Fruit fly (Drosophila melanogaster) whole organism, embryonic: ENCODE data around the gene rols.

Experiments
- CG10147 ChIP-seq: fragments of 200-800 bp; sonication (Bioruptor generic); optimal IDR thresholded peaks from 2 replicates; lab custom pipeline; 2019; ENCODE audit warnings: missing biosample characterization, mild to moderate bottlenecking, missing genetic modification characterization, moderate library complexity
- CG10979 ChIP-seq: fragments of 200-800 bp; sonication (Bioruptor generic); optimal IDR thresholded peaks from 2 replicates; lab custom pipeline; 2018; ENCODE audit warnings: missing biosample characterization, mild to moderate bottlenecking, missing genetic modification characterization, moderate library complexity
- CG11560 ChIP-seq: fragments of 200-800 bp; sonication (Bioruptor generic); IDR thresholded peaks from 3 replicates; pipeline ENCODE4 v1.3.6; 2022; ENCODE audit warnings: missing biosample characterization, missing genetic modification characterization
- CG12942 ChIP-seq: fragments of 200-800 bp; sonication (Bioruptor generic); optimal IDR thresholded peaks from 3 replicates; lab custom pipeline; 2016; ENCODE audit warnings: missing biosample characterization, missing genetic modification characterization
- CG15011 ChIP-seq: fragments of 200-800 bp; sonication (Bioruptor generic); optimal IDR thresholded peaks from 3 replicates; lab custom pipeline; 2018; ENCODE audit warnings: missing biosample characterization, mild to moderate bottlenecking, missing genetic modification characterization
- CG15269 ChIP-seq: fragments of 200-800 bp; sonication (Bioruptor generic); optimal IDR thresholded peaks from 2 replicates; lab custom pipeline; 2018; ENCODE audit warnings: missing biosample characterization, mild to moderate bottlenecking, missing genetic modification characterization, moderate library complexity
- CG16813 ChIP-seq: fragments of 200-800 bp; sonication (Bioruptor generic); IDR thresholded peaks from 3 replicates; pipeline ENCODE4 v1.3.6; 2022; ENCODE audit warnings: missing biosample characterization, missing genetic modification characterization; ENCODE audit not compliant: partially characterized antibody
- CG16815 ChIP-seq: fragments of 200-800 bp; sonication (Bioruptor generic); optimal IDR thresholded peaks from 3 replicates; lab custom pipeline; 2017; ENCODE audit warnings: missing biosample characterization, mild to moderate bottlenecking, missing genetic modification characterization
- CG16863 ChIP-seq: fragments of 200-800 bp; sonication (Bioruptor generic); optimal IDR thresholded peaks from 3 replicates; lab custom pipeline; 2016; ENCODE audit warnings: missing biosample characterization, missing genetic modification characterization
- CG18262 ChIP-seq: fragments of 200-800 bp; optimal IDR thresholded peaks from 3 replicates; lab custom pipeline; 2019; ENCODE audit warnings: missing biosample characterization, mild to moderate bottlenecking, missing genetic modification characterization, moderate library complexity
- CG1832 ChIP-seq: fragments of 200-800 bp; sonication (Bioruptor generic); optimal IDR thresholded peaks from 2 replicates; lab custom pipeline; 2017; ENCODE audit warnings: missing biosample characterization, mild to moderate bottlenecking, missing genetic modification characterization, inconsistent platforms
- CG2199 ChIP-seq: fragments of 200-800 bp; sonication (Bioruptor generic); IDR thresholded peaks from 3 replicates; pipeline ENCODE4 v1.3.6; 2022; ENCODE audit warnings: missing biosample characterization, missing genetic modification characterization
- CG30403 ChIP-seq: fragments of 200-800 bp; sonication (Bioruptor generic); optimal IDR thresholded peaks from 3 replicates; lab custom pipeline; 2016; ENCODE audit warnings: missing biosample characterization, missing genetic modification characterization
- CG3281 ChIP-seq: fragments of 200-800 bp; sonication (Bioruptor generic); optimal IDR thresholded peaks from 3 replicates; lab custom pipeline; 2017; ENCODE audit warnings: missing biosample characterization, mild to moderate bottlenecking, missing genetic modification characterization
- CG3995 ChIP-seq: fragments of 200-800 bp; sonication (Bioruptor generic); optimal IDR thresholded peaks from 3 replicates; lab custom pipeline; 2016; ENCODE audit warnings: missing biosample characterization, missing genetic modification characterization
- CG4617 ChIP-seq: fragments of 200-800 bp; sonication (Bioruptor generic); optimal IDR thresholded peaks from 3 replicates; lab custom pipeline; 2016; ENCODE audit warnings: missing biosample characterization, missing genetic modification characterization, borderline replicate concordance
- CG6791 ChIP-seq: fragments of 200-800 bp; sonication (Bioruptor generic); IDR thresholded peaks from 3 replicates; pipeline ENCODE4 v1.3.6; 2022; ENCODE audit warnings: missing biosample characterization, missing genetic modification characterization; ENCODE audit not compliant: partially characterized antibody
- CG8924 ChIP-seq: fragments of 200-800 bp; optimal IDR thresholded peaks from 3 replicates; lab custom pipeline; 2019; ENCODE audit warnings: missing biosample characterization, mild to moderate bottlenecking, missing genetic modification characterization, moderate library complexity
- CG9727 ChIP-seq: fragments of 200-800 bp; sonication (Bioruptor generic); optimal IDR thresholded peaks from 3 replicates; lab custom pipeline; 2017; ENCODE audit warnings: missing biosample characterization, mild to moderate bottlenecking, missing genetic modification characterization
- CG9932 ChIP-seq: fragments of 200-800 bp; sonication (Bioruptor generic); IDR thresholded peaks from 2 replicates; pipeline ENCODE4 v1.3.6; 2022; ENCODE audit warnings: missing biosample characterization, missing genetic modification characterization
- D19B ChIP-seq: fragments of 200-800 bp; sonication (Bioruptor generic); optimal IDR thresholded peaks from 2 replicates; lab custom pipeline; 2017; ENCODE audit warnings: missing biosample characterization, mild to moderate bottlenecking, missing genetic modification characterization
- Dip3 ChIP-seq: fragments of 200-800 bp; sonication (Bioruptor generic); optimal IDR thresholded peaks from 3 replicates; lab custom pipeline; 2016; ENCODE audit warnings: missing biosample characterization, missing genetic modification characterization
- E2f1 ChIP-seq: fragments of 200-800 bp; sonication (Bioruptor generic); IDR thresholded peaks from 2 replicates; pipeline ENCODE4 v1.3.6; 2022; ENCODE audit warnings: missing biosample characterization, missing genetic modification characterization
- Hand ChIP-seq: fragments of 200-800 bp; sonication (Bioruptor generic); optimal IDR thresholded peaks from 2 replicates; lab custom pipeline; 2017; ENCODE audit warnings: mild to moderate bottlenecking, missing biosample characterization, missing genetic modification reagents, missing genetic modification characterization
- Hr78 ChIP-seq, 2 experiments: fragments of 200-800 bp in 1 of 2; fragments of >200 bp in 1 of 2; sonication (Bioruptor generic) in 1 of 2; optimal IDR thresholded peaks; 2 replicates each; lab custom pipeline; 2017 to 2019; ENCODE audit warnings: missing biosample characterization in 2 of 2, missing genetic modification characterization in 2 of 2, mild to moderate bottlenecking in 1 of 2, moderate library complexity in 1 of 2
- Lhr ChIP-seq: fragments of 200-800 bp; sonication (Bioruptor generic); optimal IDR thresholded peaks from 3 replicates; lab custom pipeline; 2017; ENCODE audit warnings: mild to moderate bottlenecking, missing biosample characterization, missing genetic modification reagents, missing genetic modification characterization
- MESR4 ChIP-seq: fragments of 200-800 bp; sonication (Bioruptor generic); optimal IDR thresholded peaks from 2 replicates; lab custom pipeline; 2018; ENCODE audit warnings: missing biosample characterization, mild to moderate bottlenecking, missing genetic modification characterization, moderate library complexity
- Myb ChIP-seq: fragments of 200-800 bp; sonication (Bioruptor generic); optimal IDR thresholded peaks from 2 replicates; lab custom pipeline; 2016; ENCODE audit warnings: missing biosample characterization, missing genetic modification characterization
- NC2β ChIP-seq: fragments of 200-800 bp; sonication (Bioruptor generic); optimal IDR thresholded peaks from 2 replicates; lab custom pipeline; 2016; ENCODE audit warnings: missing biosample characterization, missing genetic modification characterization
- Oli ChIP-seq: fragments of 200-800 bp; sonication (Bioruptor generic); optimal IDR thresholded peaks from 2 replicates; lab custom pipeline; 2018; ENCODE audit warnings: missing biosample characterization, mild to moderate bottlenecking, missing genetic modification characterization, moderate library complexity
- Ptx1 ChIP-seq: fragments of 200-800 bp; sonication (Bioruptor generic); IDR thresholded peaks from 2 replicates; pipeline ENCODE4 v1.3.6; 2022; ENCODE audit warnings: missing biosample characterization, missing genetic modification characterization
- Sox102F ChIP-seq: fragments of 200-800 bp; sonication (Bioruptor generic); optimal IDR thresholded peaks from 2 replicates; lab custom pipeline; 2018; ENCODE audit warnings: missing biosample characterization, mild to moderate bottlenecking, missing genetic modification characterization, moderate library complexity
- Xrp1 ChIP-seq: fragments of 200-800 bp; sonication (Bioruptor generic); IDR thresholded peaks from 2 replicates; pipeline ENCODE4 v1.3.6; 2022; ENCODE audit warnings: missing biosample characterization, missing genetic modification characterization
- abd-A ChIP-seq: fragments of 200-800 bp; sonication (Bioruptor generic); optimal IDR thresholded peaks from 3 replicates; lab custom pipeline; 2019; ENCODE audit warnings: missing biosample characterization, mild to moderate bottlenecking, missing genetic modification characterization, moderate library complexity
- ase ChIP-seq: fragments of 200-800 bp; sonication (Bioruptor generic); IDR thresholded peaks from 3 replicates; pipeline ENCODE4 v1.3.6; 2022; ENCODE audit warnings: missing biosample characterization, missing genetic modification characterization
- cas ChIP-seq: fragments of 200-800 bp; sonication (Bioruptor generic); IDR thresholded peaks from 2 replicates; pipeline ENCODE4 v1.3.6; 2022; ENCODE audit warnings: missing biosample characterization, missing genetic modification characterization
- ci ChIP-seq: fragments of 200-800 bp; sonication (Bioruptor generic); IDR thresholded peaks from 3 replicates; pipeline ENCODE4 v1.3.6; 2022; ENCODE audit warnings: missing biosample characterization, missing genetic modification characterization
- da ChIP-seq: fragments of 200-800 bp; sonication (Bioruptor generic); optimal IDR thresholded peaks from 2 replicates; lab custom pipeline; 2016; ENCODE audit warnings: missing biosample characterization, missing genetic modification characterization
- lilli ChIP-seq: fragments of 200-800 bp; sonication (Bioruptor generic); optimal IDR thresholded peaks from 3 replicates; lab custom pipeline; 2016; ENCODE audit warnings: missing biosample characterization, missing genetic modification characterization
- pita ChIP-seq: fragments of 200-800 bp; sonication (Bioruptor generic); optimal IDR thresholded peaks from 2 replicates; lab custom pipeline; 2017; ENCODE audit warnings: missing biosample characterization, mild to moderate bottlenecking, missing genetic modification characterization
- psq ChIP-seq: fragments of 200-800 bp; sonication (Bioruptor generic); optimal IDR thresholded peaks from 2 replicates; lab custom pipeline; 2017; ENCODE audit warnings: missing biosample characterization, missing genetic modification characterization
- repo ChIP-seq: fragments of 200-800 bp; sonication (Bioruptor generic); optimal IDR thresholded peaks from 2 replicates; lab custom pipeline; 2016; ENCODE audit warnings: missing biosample characterization, missing genetic modification characterization
- ro ChIP-seq: fragments of 200-800 bp; sonication (Bioruptor generic); IDR thresholded peaks from 2 replicates; pipeline ENCODE4 v1.3.6; 2022; ENCODE audit warnings: missing biosample characterization, missing genetic modification characterization
- sc ChIP-seq, 3 experiments: fragments of >200 bp in 2 of 3; fragments of 200-800 bp in 1 of 3; sonication (Bioruptor generic) in 1 of 3; optimal IDR thresholded peaks; 2 replicates in 2 of 3; 3 replicates in 1 of 3; lab custom pipeline; 2017; ENCODE audit warnings: mild to moderate bottlenecking in 1 of 3, missing biosample characterization in 1 of 3, missing genetic modification characterization in 1 of 3, missing genetic modification reagents in 1 of 3
- sens ChIP-seq: fragments of 200-800 bp; sonication (Bioruptor generic); peaks from one replicate; lab custom pipeline; 2016; ENCODE audit warnings: missing biosample characterization, missing genetic modification characterization
- sima ChIP-seq: fragments of 200-800 bp; sonication (Bioruptor generic); optimal IDR thresholded peaks from 2 replicates; lab custom pipeline; 2016; ENCODE audit warnings: missing biosample characterization, missing genetic modification characterization
- slp2 ChIP-seq: fragments of 200-800 bp; sonication (Bioruptor generic); optimal IDR thresholded peaks from 2 replicates; lab custom pipeline; 2016; ENCODE audit warnings: missing biosample characterization, missing genetic modification characterization
- sna ChIP-seq: fragments of 200-800 bp; sonication (Bioruptor generic); IDR thresholded peaks from 2 replicates; pipeline ENCODE4 v1.3.6; 2022; ENCODE audit warnings: missing biosample characterization, missing genetic modification characterization; ENCODE audit not compliant: partially characterized antibody
- stwl ChIP-seq: fragments of 200-800 bp; sonication (Bioruptor generic); optimal IDR thresholded peaks from 3 replicates; lab custom pipeline; 2018; ENCODE audit warnings: missing biosample characterization, mild to moderate bottlenecking, missing genetic modification characterization, moderate library complexity
- unpg ChIP-seq: fragments of 200-800 bp; sonication (Bioruptor generic); optimal IDR thresholded peaks from 3 replicates; lab custom pipeline; 2018; ENCODE audit warnings: missing biosample characterization, mild to moderate bottlenecking, missing genetic modification characterization, moderate library complexity
- zf30C ChIP-seq: fragments of 200-800 bp; sonication (Bioruptor generic); optimal IDR thresholded peaks from 3 replicates; lab custom pipeline; 2018; ENCODE audit warnings: missing biosample characterization, mild to moderate bottlenecking, missing genetic modification characterization

Gene rols

DNA sequence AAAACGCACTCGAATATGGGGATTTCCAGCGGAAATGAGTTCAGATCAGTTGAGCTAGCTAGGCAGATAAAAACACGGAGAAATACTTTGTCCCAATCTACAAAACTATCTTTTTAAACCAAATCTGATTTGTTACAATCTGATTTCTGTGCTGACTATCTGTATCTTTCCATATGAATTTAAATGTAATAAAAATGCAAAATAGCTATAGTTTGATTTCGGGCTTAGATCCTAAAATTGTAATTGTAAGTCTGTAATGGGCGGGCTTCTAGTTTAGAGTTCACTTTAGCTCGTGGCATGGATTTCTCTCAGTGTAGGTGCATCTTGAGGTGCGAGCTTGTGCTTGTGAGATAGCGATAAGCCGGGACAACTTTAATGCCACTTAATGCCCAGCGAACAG lies 2.4 kb downstream of the rols start (continued):
- TF ChIP-seq CG30403 (GFP tag; lab: Kevin White, UChicago), result no peak
- peak; percentile 3 for TF ChIP-seq unpg
- TF ChIP-seq Sox102F, result peak; percentile 34
- TF ChIP-seq Hr78 (GFP tag; optimal IDR thresholded peaks at IDR 0.05; lab: Kevin White, UChicago), result no peak
- TF ChIP-seq Oli, result no peak
- no peak for TF ChIP-seq E2f1 (GFP tag; lab: Robert Waterston, UW)
- TF ChIP-seq lilli (GFP tag; lab: Kevin White, UChicago), result no peak
- TF ChIP-seq Ptx1 (GFP tag; lab: Robert Waterston, UW), result no peak
- no peak for TF ChIP-seq CG1832 (GFP tag; lab: Kevin White, UChicago)
- no peak for TF ChIP-seq repo (GFP tag; lab: Kevin White, UChicago)
- TF ChIP-seq da, result no peak
- no peak for TF ChIP-seq slp2 (GFP tag; lab: Kevin White, UChicago)
- TF ChIP-seq CG2199 (GFP tag; lab: Robert Waterston, UW), result no peak
- no peak for TF ChIP-seq CG9932 (GFP tag; lab: Robert Waterston, UW)
- TF ChIP-seq cas (GFP tag; lab: Robert Waterston, UW), result no peak
- TF ChIP-seq Dip3 (GFP tag; lab: Kevin White, UChicago), result no peak
- no peak for TF ChIP-seq D19B (GFP tag; lab: Kevin White, UChicago)
- no peak for TF ChIP-seq CG15011 (GFP tag; lab: Kevin White, UChicago)
- TF ChIP-seq Xrp1, result peak; percentile 43; the same call in 1 of the 2 replicates
- no peak for TF ChIP-seq sna (GFP tag; lab: Robert Waterston, UW)
- TF ChIP-seq ase (GFP tag; lab: Robert Waterston, UW), result no peak
- peak; percentile 5 for TF ChIP-seq CG16815 (GFP tag; lab: Kevin White, UChicago)
- no peak for TF ChIP-seq NC2β (GFP tag; lab: Kevin White, UChicago)
- TF ChIP-seq CG11560 (tag; lab: Robert Waterston, UW), result no peak
- no peak for TF ChIP-seq MESR4 (GFP tag; lab: Kevin White, UChicago)
- TF ChIP-seq CG9727 (GFP tag; lab: Kevin White, UChicago), result no peak
- no peak for TF ChIP-seq CG12942 (GFP tag; lab: Kevin White, UChicago)
- TF ChIP-seq zf30C, result peak; percentile 55
- peak; percentile 34 for TF ChIP-seq sens (GFP tag; lab: Kevin White, UChicago)
- no peak for TF ChIP-seq CG4617 (GFP tag; lab: Kevin White, UChicago)
- TF ChIP-seq Myb (GFP tag; lab: Kevin White, UChicago), result no peak
- no peak for TF ChIP-seq CG6791 (GFP tag; lab: Robert Waterston, UW)
- TF ChIP-seq CG15269 (tag; lab: Kevin White, UChicago), result no peak
- TF ChIP-seq CG10979 (tag; lab: Kevin White, UChicago), result peak; percentile 60
- TF ChIP-seq CG18262 (tag; lab: Kevin White, UChicago), result peak; percentile 55
- no peak for TF ChIP-seq sima (GFP tag; lab: Kevin White, UChicago)
- TF ChIP-seq CG3281 (GFP tag; lab: Kevin White, UChicago), result no peak
- no peak for TF ChIP-seq Hand (GFP tag; lab: Kevin White, UChicago)
- 0 out of 3 replicates have a peak, but pooled peaks have one; percentile 7 for TF ChIP-seq ci
- no peak for TF ChIP-seq CG16813
- TF ChIP-seq CG10147 (GFP tag; lab: Kevin White, UChicago), result no peak
- no peak for TF ChIP-seq abd-A (tag; lab: Kevin White, UChicago)
- no peak for TF ChIP-seq pita
- no peak for TF ChIP-seq ro (GFP tag; lab: Robert Waterston, UW)
- no peak for TF ChIP-seq CG8924 (tag; lab: Kevin White, UChicago)
- no peak for TF ChIP-seq sc (optimal IDR thresholded peaks at IDR 0.05; lab: Kevin White, UChicago)
- TF ChIP-seq sc (GFP tag; optimal IDR thresholded peaks at IDR 0.05; lab: Kevin White, UChicago), result peak; percentile 14
- TF ChIP-seq Lhr (GFP tag; lab: Kevin White, UChicago), result no peak
- no peak for TF ChIP-seq CG16863 (GFP tag; lab: Kevin White, UChicago)
- TF ChIP-seq psq (GFP tag; lab: Kevin White, UChicago), result no peak
- TF ChIP-seq stwl (tag; lab: Kevin White, UChicago), result no peak
- TF ChIP-seq CG3995 (GFP tag; lab: Kevin White, UChicago), result no peak
